Fruit fly (Drosophila melanogaster) whole organism: ENCODE measurements around the gene CROT.

ENCODE experiments used
- CG8478 ChIP-seq: fragments of >200 bp; optimal IDR thresholded peaks from 2 replicates; lab custom pipeline; 2018; ENCODE audit warnings: inconsistent platforms
- EcR ChIP-seq, 2 experiments: fragments of >200 bp; optimal IDR thresholded peaks; 2 replicates each; lab custom pipeline; 2017; ENCODE audit warnings: missing biosample characterization in 2 of 2, missing genetic modification characterization in 2 of 2, missing genetic modification reagents in 2 of 2

- no peak for TF ChIP-seq EcR (GFP tag; optimal IDR thresholded peaks at IDR 0.05; lab: Kevin White, UChicago)
- TF ChIP-seq CG8478 = no peak
Observed at dm6 chr3R:27662857-27663256, 43.7 kb downstream of the CROT start.
